Fruit fly (Drosophila melanogaster): Measurements from ENCODE around the gene RhoGEF3.

RhoGEF3 gene

dm6 chr3L:257618-258475, 19.4 kb upstream of the RhoGEF3 start, which contains the start of the genes DIP2 and wac (continued):
- TF ChIP-seq gsb (GFP tag; IDR thresholded peaks at IDR 0.05) (no peak), HLHmδ (GFP tag; optimal IDR thresholded peaks at IDR 0.05) (peak; percentile 5), crc (GFP tag; optimal IDR thresholded peaks at IDR 0.05) (peak; percentile 67), CG14014 (GFP tag; IDR thresholded peaks at IDR 0.05) (peak; percentile 71), CG12769 (tag; optimal IDR thresholded peaks at IDR 0.05) (peak; percentile 92), CG7987 (GFP tag; optimal IDR thresholded peaks at IDR 0.05) (peak; percentile 75), bbx (GFP tag; IDR thresholded peaks at IDR 0.05; ENCODE audit: partially characterized antibody) (peak; percentile 90), tgo (GFP tag; IDR thresholded peaks at IDR 0.05) (peak; percentile 71), Chrac-16 (GFP tag; optimal IDR thresholded peaks at IDR 0.05) (peak; percentile 85), h (optimal IDR thresholded peaks at IDR 0.05) (no peak), CG13775 (GFP tag; optimal IDR thresholded peaks at IDR 0.05) (peak; percentile 72), zen2 (GFP tag; IDR thresholded peaks at IDR 0.05; ENCODE audit: partially characterized antibody) (peak; percentile 86), disco-r (GFP tag; optimal IDR thresholded peaks at IDR 0.05) (peak; percentile 52), CG9932 (GFP tag; IDR thresholded peaks at IDR 0.05) (peak; percentile 94), Hmx (GFP tag; optimal IDR thresholded peaks at IDR 0.05) (no peak), gro (GFP tag; optimal IDR thresholded peaks at IDR 0.05) (peak; percentile 75), cwo (GFP tag; optimal IDR thresholded peaks at IDR 0.05) (peak; percentile 10), Oaz (GFP tag; IDR thresholded peaks at IDR 0.05) (peak; percentile 50), CG30403 (GFP tag; optimal IDR thresholded peaks at IDR 0.05) (peak; percentile 83), lola (GFP tag; optimal IDR thresholded peaks at IDR 0.05) (peak in 1 of 3 experiments; percentile 54), Dip2 (GFP tag; IDR thresholded peaks at IDR 0.05) (no peak), CG34422 (GFP tag; IDR thresholded peaks at IDR 0.05) (peak; percentile 82), bowl (GFP tag; IDR thresholded peaks at IDR 0.05) (no peak), Xbp1 (GFP tag; optimal IDR thresholded peaks at IDR 0.05) (peak; percentile 88), CG4424 (GFP tag; optimal IDR thresholded peaks at IDR 0.05) (peak; percentile 69), CG3407 (GFP tag; optimal IDR thresholded peaks at IDR 0.05) (no peak), Asciz (GFP tag; optimal IDR thresholded peaks at IDR 0.05) (no peak), zen (tag; optimal IDR thresholded peaks at IDR 0.05) (peak; percentile 57), Bgb (GFP tag; IDR thresholded peaks at IDR 0.05; ENCODE audit: partially characterized antibody) (peak; percentile 91), Drgx (GFP tag; IDR thresholded peaks at IDR 0.05) (peak; percentile 40; the same call in 1 of the 2 replicates), CG8359 (GFP tag; optimal IDR thresholded peaks at IDR 0.05; ENCODE audit: borderline replicate concordance) (no peak), Taf1 (GFP tag; IDR thresholded peaks at IDR 0.05) (peak; percentile 20; the same call in 1 of the 2 replicates), aop (GFP tag; IDR thresholded peaks at IDR 0.05) (no peak), CG10147 (GFP tag; optimal IDR thresholded peaks at IDR 0.05) (peak; percentile 28), ab (GFP tag; optimal IDR thresholded peaks at IDR 0.05) (peak; percentile 86), az2 (GFP tag; optimal IDR thresholded peaks at IDR 0.05) (peak; percentile 79), ci (GFP tag; IDR thresholded peaks at IDR 0.05) (peak; percentile 87), D19B (GFP tag; optimal IDR thresholded peaks at IDR 0.05) (no peak), Ssrp (tag; optimal IDR thresholded peaks at IDR 0.05) (peak; percentile 16), CG31441 (GFP tag; IDR thresholded peaks at IDR 0.05) (no peak; the same call in 1 of the 2 replicates), GATAe (GFP tag; conservative IDR thresholded peaks at IDR 0.05) (0 out of 2 replicates have a peak, but pooled peaks have one; percentile 15), Eip74EF (GFP tag; optimal IDR thresholded peaks at IDR 0.05) (no peak), CG4707 (GFP tag; optimal IDR thresholded peaks at IDR 0.05) (peak; percentile 8), CG6813 (GFP tag; optimal IDR thresholded peaks at IDR 0.05) (no peak), CG8290 (GFP tag; optimal IDR thresholded peaks at IDR 0.05) (peak; percentile 60), CG8290 (tag; optimal IDR thresholded peaks at IDR 0.05) (peak; percentile 27 to 90), nau (GFP tag; optimal IDR thresholded peaks at IDR 0.05) (no peak), Hr78 (GFP tag; optimal IDR thresholded peaks at IDR 0.05) (no peak)

All from whole organism, embryonic.